Worm (Caenorhabditis elegans) whole organism, L4/young adult: ENCODE measurements around the gene nxf-2.

ENCODE experiments used
- dao-5 ChIP-seq: sonication (generic microtip); optimal IDR thresholded peaks from 2 replicates; lab custom pipeline; 2016; ENCODE audit warnings: missing genotype, missing genetic modification characterization, moderate library complexity, missing compliant biosample characterization
- him-1 ChIP-seq: sonication (generic microtip); optimal IDR thresholded peaks from 2 replicates; lab custom pipeline; 2016; ENCODE audit warnings: missing genotype, missing genetic modification reagents, missing genetic modification characterization, missing compliant biosample characterization

DNA sequence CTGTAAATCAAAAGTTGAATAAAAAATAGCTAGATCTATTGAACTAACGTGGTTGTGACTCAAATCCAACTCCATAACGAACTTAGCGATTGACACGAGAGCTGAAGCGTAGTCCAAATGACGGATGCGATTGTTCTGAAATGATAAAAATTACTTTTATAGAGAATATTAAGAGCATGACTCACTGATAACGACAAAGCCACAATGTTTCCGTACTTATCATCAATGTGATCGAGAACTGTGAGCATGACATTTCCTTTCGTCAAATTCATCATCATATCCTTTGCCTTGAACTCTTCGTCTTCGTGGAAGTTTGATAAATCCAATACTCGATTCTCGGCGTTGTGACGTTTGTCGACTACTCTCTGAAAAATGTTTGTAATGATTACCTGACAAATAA is 3.6 kb downstream of the nxf-2 start:
- TF ChIP-seq dao-5 (tag; lab: Kevin White, UChicago) (no peak), him-1 (tag; lab: Kevin White, UChicago) (no peak)
